Fruit fly (Drosophila melanogaster): ENCODE measurements around the gene Ada3.

The Ada3 gene

dm6 chrX:18085470-18085797, at the start of gene Ada3 (continued):
- TF ChIP-seq CG11456 (GFP tag; IDR thresholded peaks at IDR 0.05) (peak; percentile 76), CG13775 (GFP tag; optimal IDR thresholded peaks at IDR 0.05) (peak; percentile 74), Kr (GFP tag; optimal IDR thresholded peaks at IDR 0.05) (no peak), Lpt (GFP tag; optimal IDR thresholded peaks at IDR 0.05) (no peak), Mad (GFP tag; optimal IDR thresholded peaks at IDR 0.05) (peak; percentile 54), ase (GFP tag; IDR thresholded peaks at IDR 0.05) (0 out of 3 replicates have a peak, but pooled peaks have one; percentile 26), CG14965 (GFP tag; optimal IDR thresholded peaks at IDR 0.05; ENCODE audit: borderline replicate concordance) (no peak), danr (GFP tag; IDR thresholded peaks at IDR 0.05) (0 out of 2 replicates have a peak, but pooled peaks have one; percentile 53), Bgb (GFP tag; IDR thresholded peaks at IDR 0.05; ENCODE audit: partially characterized antibody) (no peak), jumu (GFP tag; optimal IDR thresholded peaks at IDR 0.05) (peak; percentile 79), CG1233 (GFP tag; optimal IDR thresholded peaks at IDR 0.05) (peak; percentile 62), NFAT (GFP tag; IDR thresholded peaks at IDR 0.05) (peak; percentile 75), CG2129 (GFP tag; IDR thresholded peaks at IDR 0.05; ENCODE audit: partially characterized antibody) (no peak), CG18599 (GFP tag; optimal IDR thresholded peaks at IDR 0.05) (peak; percentile 76), CG32767 (GFP tag; IDR thresholded peaks at IDR 0.05) (no peak), klu (GFP tag; IDR thresholded peaks at IDR 0.05) (peak; percentile 51), CG17186 (GFP tag; optimal IDR thresholded peaks at IDR 0.05) (peak; percentile 90), CG9609 (GFP tag; optimal IDR thresholded peaks at IDR 0.05) (peak; percentile 74), stc (GFP tag; IDR thresholded peaks at IDR 0.05) (peak; percentile 8; the same call in 1 of the 2 replicates), fd102C (GFP tag; optimal IDR thresholded peaks at IDR 0.05) (no peak), pho (GFP tag; optimal IDR thresholded peaks at IDR 0.05) (peak; percentile 73), CG10959 (GFP tag; IDR thresholded peaks at IDR 0.05) (0 out of 2 replicates have a peak, but pooled peaks have one; percentile 15), Side (GFP tag; optimal IDR thresholded peaks at IDR 0.05) (peak; percentile 68), MBD-R2 (GFP tag; IDR thresholded peaks at IDR 0.05) (peak; percentile 68), CG2678 (tag; optimal IDR thresholded peaks at IDR 0.05) (peak; percentile 74), NK7.1 (GFP tag; optimal IDR thresholded peaks at IDR 0.05) (peak; percentile 64), CG12219 (GFP tag; optimal IDR thresholded peaks at IDR 0.05) (peak; percentile 48), CG14441 (GFP tag; IDR thresholded peaks at IDR 0.05) (peak; percentile 54; the same call in 1 of the 2 replicates), lola (GFP tag; optimal IDR thresholded peaks at IDR 0.05) (peak in 1 of 3 experiments; percentile 73), CG2116 (GFP tag; optimal IDR thresholded peaks at IDR 0.05) (peak; percentile 57), ranshi (GFP tag; IDR thresholded peaks at IDR 0.05) (peak; percentile 43; the same call in 1 of the 2 replicates), lbe (GFP tag; optimal IDR thresholded peaks at IDR 0.05) (peak; percentile 61), p53 (GFP tag; optimal IDR thresholded peaks at IDR 0.05) (no peak), repo (GFP tag; optimal IDR thresholded peaks at IDR 0.05) (peak; percentile 27), CG7839 (tag; optimal IDR thresholded peaks at IDR 0.05) (peak; percentile 77), exex (tag; optimal IDR thresholded peaks at IDR 0.05) (peak; percentile 13), CG6683 (GFP tag; optimal IDR thresholded peaks at IDR 0.05) (peak; percentile 39), croc (GFP tag; conservative IDR thresholded peaks at IDR 0.05) (peak; percentile 39; the same call in 1 of the 3 replicates), pita (GFP tag; optimal IDR thresholded peaks at IDR 0.05) (no peak), B-H2 (GFP tag; optimal IDR thresholded peaks at IDR 0.05) (peak; percentile 59), Neu2 (GFP tag; optimal IDR thresholded peaks at IDR 0.05; ENCODE audit: borderline replicate concordance) (no peak), Dref (GFP tag; IDR thresholded peaks at IDR 0.05) (no peak), CG4424 (GFP tag; optimal IDR thresholded peaks at IDR 0.05) (peak; percentile 87), CG4282 (GFP tag; optimal IDR thresholded peaks at IDR 0.05) (peak; percentile 85), CG17802 (tag; optimal IDR thresholded peaks at IDR 0.05) (no peak), CG34422 (GFP tag; IDR thresholded peaks at IDR 0.05) (peak; percentile 32; the same call in 2 of the 3 replicates), CG16863 (GFP tag; optimal IDR thresholded peaks at IDR 0.05) (peak; percentile 77), cwo (GFP tag; optimal IDR thresholded peaks at IDR 0.05) (peak; percentile 48), ab (GFP tag; optimal IDR thresholded peaks at IDR 0.05) (peak; percentile 22), dm (GFP tag; optimal IDR thresholded peaks at IDR 0.05) (peak; percentile 75), CG2712 (tag; optimal IDR thresholded peaks at IDR 0.05) (peak; percentile 74)

All from whole organism, embryonic.